Worm (Caenorhabditis elegans): ENCODE data around the gene F53A9.7.
A peak's percentile ranks its signal among the peaks of the same experiment; 100 is the strongest.

Gene F53A9.7

DNA sequence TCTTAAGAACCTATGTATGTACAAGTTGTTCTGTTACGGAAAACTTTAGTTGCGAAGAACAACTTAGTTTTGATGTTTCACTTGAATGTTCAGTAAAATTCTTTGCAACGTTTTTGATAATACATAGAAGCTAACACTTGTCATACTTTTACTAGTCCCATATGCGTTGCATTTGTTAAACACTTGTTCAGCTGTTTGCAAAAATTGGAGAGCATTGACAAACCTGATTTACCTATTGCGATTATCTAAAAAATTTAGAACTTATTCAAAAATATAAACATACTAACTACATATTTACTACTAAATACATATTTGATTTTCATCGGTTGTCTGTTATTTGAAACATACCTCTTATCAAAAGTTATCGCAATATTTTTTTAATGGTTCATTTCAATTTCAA lies 1.4 kb upstream of the F53A9.7 start:
- TF ChIP-seq mab-5 (tag; optimal IDR thresholded peaks at IDR 0.05) (no peak), ZK546.5 (tag; optimal IDR thresholded peaks at IDR 0.05) (no peak), sma-9 (GFP tag; optimal IDR thresholded peaks at IDR 0.05) (no peak), sma-9 (tag; optimal IDR thresholded peaks at IDR 0.05) (no peak), ztf-11 (tag; optimal IDR thresholded peaks at IDR 0.05) (no peak), ama-1 (optimal IDR thresholded peaks at IDR 0.05) (no peak), nhr-25 (tag; optimal IDR thresholded peaks at IDR 0.05) (no peak), nhr-21 (tag; optimal IDR thresholded peaks at IDR 0.05) (no peak), ztf-1 (GFP tag; conservative IDR thresholded peaks at IDR 0.05) (no peak), sma-3 (GFP tag; optimal IDR thresholded peaks at IDR 0.05) (no peak), mdl-1 (tag; optimal IDR thresholded peaks at IDR 0.05) (no peak), nhr-129 (tag; optimal IDR thresholded peaks at IDR 0.05) (no peak), elt-1 (tag; optimal IDR thresholded peaks at IDR 0.05) (no peak), egl-27 (tag; optimal IDR thresholded peaks at IDR 0.05) (no peak), skn-1 (tag; optimal IDR thresholded peaks at IDR 0.05) (no peak), ztf-4 (tag; optimal IDR thresholded peaks at IDR 0.05) (no peak), nhr-237 (tag; optimal IDR thresholded peaks at IDR 0.05) (no peak)

DNA sequence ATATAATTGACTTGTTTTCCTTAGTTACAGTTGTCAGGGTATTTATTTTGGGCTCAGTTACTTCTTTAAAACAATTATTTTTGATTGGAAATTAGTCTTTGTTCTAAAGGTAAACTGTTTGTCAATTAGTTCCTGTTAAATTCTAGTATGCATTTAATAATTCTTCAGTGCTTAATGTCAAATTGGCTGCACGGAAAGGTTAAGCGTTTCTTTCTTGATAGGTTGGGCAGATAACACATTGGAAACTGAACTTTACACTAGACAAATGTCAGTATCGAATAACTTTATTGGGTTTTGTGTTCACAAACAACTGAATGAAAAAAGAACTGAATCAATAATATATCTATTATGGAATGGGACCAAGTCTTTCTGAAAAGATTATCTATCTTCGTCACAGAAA lies 1.9 kb downstream of the F53A9.7 start:
- TF ChIP-seq zag-1 (tag; optimal IDR thresholded peaks at IDR 0.05) (no peak), fos-1 (tag; optimal IDR thresholded peaks at IDR 0.05) (peak; percentile 36)

DNA sequence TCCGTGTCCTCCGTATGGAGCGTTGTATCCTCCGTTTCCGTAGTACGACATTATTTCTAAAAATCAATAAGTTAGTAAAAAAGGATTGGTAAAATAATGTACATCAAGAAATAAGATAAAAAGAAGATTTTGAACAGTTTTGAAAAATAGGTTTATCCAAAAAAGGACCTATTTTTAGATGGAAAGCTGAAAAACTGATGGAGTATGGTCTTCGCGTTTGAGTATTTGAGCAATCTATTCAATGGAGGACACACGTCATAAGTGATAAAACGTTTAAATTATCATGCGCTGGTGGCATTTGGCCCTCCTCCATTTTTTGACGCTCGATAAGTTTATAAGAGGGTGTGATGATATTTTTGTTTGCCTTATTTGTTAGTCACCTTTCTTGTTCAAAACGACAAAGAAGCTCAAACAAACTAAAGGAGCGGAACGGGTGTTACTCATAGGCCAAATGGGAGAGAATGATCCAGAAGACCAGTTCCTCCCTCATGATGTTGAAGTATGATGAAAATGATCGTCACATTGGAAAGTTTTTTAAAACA lies 2.9 kb downstream of the F53A9.7 start, which contains the start of gene F53A9.6:
Gene F53A9.6, minus strand, starts transcription at position 51 of the 542 bp plus-strand sequence.
- TF ChIP-seq fos-1 (tag; optimal IDR thresholded peaks at IDR 0.05): peak; percentile 63
- TF ChIP-seq unc-55 (GFP tag; optimal IDR thresholded peaks at IDR 0.05): no peak
- TF ChIP-seq F13H6.1 (tag; optimal IDR thresholded peaks at IDR 0.05): no peak
- no peak for TF ChIP-seq skn-1 (tag; optimal IDR thresholded peaks at IDR 0.05)
- no peak for TF ChIP-seq crh-2 (tag; optimal IDR thresholded peaks at IDR 0.05)
- no peak for TF ChIP-seq elt-1 (tag; optimal IDR thresholded peaks at IDR 0.05)
- TF ChIP-seq unc-62 (GFP tag; optimal IDR thresholded peaks at IDR 0.05): no peak
- no peak for TF ChIP-seq nhr-21 (tag; optimal IDR thresholded peaks at IDR 0.05)
- TF ChIP-seq ZK546.5 (tag; optimal IDR thresholded peaks at IDR 0.05): no peak
- peak; percentile 19 for TF ChIP-seq gmeb-1 (tag; optimal IDR thresholded peaks at IDR 0.05)
- TF ChIP-seq nhr-12 (tag; optimal IDR thresholded peaks at IDR 0.05): no peak
- TF ChIP-seq ama-1 (optimal IDR thresholded peaks at IDR 0.05): no peak
- peak; percentile 39 for TF ChIP-seq sma-9 (GFP tag; optimal IDR thresholded peaks at IDR 0.05)
- no peak for TF ChIP-seq sma-9 (tag; optimal IDR thresholded peaks at IDR 0.05)
- TF ChIP-seq egl-27 (tag; optimal IDR thresholded peaks at IDR 0.05): no peak
- TF ChIP-seq sma-3 (GFP tag; optimal IDR thresholded peaks at IDR 0.05): no peak

DNA sequence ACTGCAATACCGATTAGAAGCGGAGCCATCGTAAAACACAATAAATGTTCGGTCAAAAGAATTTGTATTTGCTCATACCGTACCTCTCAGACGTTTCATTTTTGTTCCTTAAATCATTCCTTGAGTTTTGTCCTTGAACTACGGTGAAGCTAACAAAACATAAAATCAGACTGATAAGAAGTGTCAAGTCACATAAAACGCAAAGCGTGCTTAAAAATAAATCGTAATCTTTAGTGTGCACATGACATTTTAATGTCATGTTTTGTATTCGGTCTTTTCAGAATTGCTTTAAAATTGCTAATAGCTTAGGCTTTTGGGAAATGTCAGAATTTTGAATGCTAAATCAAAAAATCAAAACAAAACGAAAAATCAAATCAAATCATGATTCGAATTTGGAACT lies 4.1 kb downstream of the F53A9.7 start:
- no peak for TF ChIP-seq ceh-82 (tag; optimal IDR thresholded peaks at IDR 0.05)
- TF ChIP-seq nhr-129 (tag; optimal IDR thresholded peaks at IDR 0.05): no peak
- TF ChIP-seq gmeb-1 (tag; optimal IDR thresholded peaks at IDR 0.05): no peak
- no peak for TF ChIP-seq unc-55 (GFP tag; optimal IDR thresholded peaks at IDR 0.05)
- no peak for TF ChIP-seq lin-13 (GFP tag; optimal IDR thresholded peaks at IDR 0.05)
- TF ChIP-seq zag-1 (tag; optimal IDR thresholded peaks at IDR 0.05): no peak
- no peak for TF ChIP-seq peb-1 (tag; optimal IDR thresholded peaks at IDR 0.05)
- no peak for TF ChIP-seq nhr-10 (tag; optimal IDR thresholded peaks at IDR 0.05)
- TF ChIP-seq F13H6.1 (tag; optimal IDR thresholded peaks at IDR 0.05): peak; percentile 23
- no peak for TF ChIP-seq C34F6.9 (tag; optimal IDR thresholded peaks at IDR 0.05)
- TF ChIP-seq nhr-21 (tag; optimal IDR thresholded peaks at IDR 0.05): no peak
- no peak for TF ChIP-seq ztf-11 (tag; optimal IDR thresholded peaks at IDR 0.05)
- TF ChIP-seq skn-1 (tag; optimal IDR thresholded peaks at IDR 0.05): no peak
- no peak for TF ChIP-seq unc-39 (tag; optimal IDR thresholded peaks at IDR 0.05)
- TF ChIP-seq ama-1 (optimal IDR thresholded peaks at IDR 0.05): no peak
- TF ChIP-seq lin-39 (tag; optimal IDR thresholded peaks at IDR 0.05): no peak
- TF ChIP-seq elt-1 (tag; optimal IDR thresholded peaks at IDR 0.05): no peak
- no peak for TF ChIP-seq ceh-16 (tag; optimal IDR thresholded peaks at IDR 0.05)
- TF ChIP-seq elt-3 (tag; optimal IDR thresholded peaks at IDR 0.05): no peak
- no peak for TF ChIP-seq egl-27 (tag; optimal IDR thresholded peaks at IDR 0.05)
- no peak for TF ChIP-seq alr-1 (tag; optimal IDR thresholded peaks at IDR 0.05)
- TF ChIP-seq blmp-1 (tag; optimal IDR thresholded peaks at IDR 0.05; ENCODE audit: insufficient read depth): no peak
- TF ChIP-seq nhr-77 (tag; optimal IDR thresholded peaks at IDR 0.05): no peak
- no peak for TF ChIP-seq mbf-1 (tag; optimal IDR thresholded peaks at IDR 0.05)
- peak; percentile 37 for TF ChIP-seq crh-2 (tag; optimal IDR thresholded peaks at IDR 0.05)
- TF ChIP-seq sem-4 (tag; optimal IDR thresholded peaks at IDR 0.05): no peak
- TF ChIP-seq fos-1 (tag; optimal IDR thresholded peaks at IDR 0.05): peak; percentile 81
- TF ChIP-seq ZK546.5 (tag; optimal IDR thresholded peaks at IDR 0.05): no peak
- no peak for TF ChIP-seq lin-11 (tag; optimal IDR thresholded peaks at IDR 0.05)
- peak; percentile 51 for TF ChIP-seq sma-9 (GFP tag; optimal IDR thresholded peaks at IDR 0.05)
- TF ChIP-seq sma-9 (tag; optimal IDR thresholded peaks at IDR 0.05): no peak
- no peak for TF ChIP-seq nhr-237 (tag; optimal IDR thresholded peaks at IDR 0.05)
